Worm (Caenorhabditis elegans) whole organism, late embryonic: ENCODE data around the gene C16C4.1.

Source experiments
- F13H6.1 ChIP-seq: sonication (generic microtip); optimal IDR thresholded peaks from 2 replicates; lab custom pipeline; 2016; ENCODE audit warnings: missing genetic modification characterization, missing compliant biosample characterization
- ama-1 ChIP-seq: fragments of 150-350 bp; optimal IDR thresholded peaks from 2 replicates; lab custom pipeline; 2014
- ceh-24 ChIP-seq: sonication (generic microtip); optimal IDR thresholded peaks from 2 replicates; lab custom pipeline; 2016; ENCODE audit warnings: mild to moderate bottlenecking, missing genetic modification characterization, missing compliant biosample characterization
- ceh-31 ChIP-seq: sonication (generic microtip); optimal IDR thresholded peaks from 2 replicates; lab custom pipeline; 2016; ENCODE audit warnings: missing genetic modification characterization, missing compliant biosample characterization
- ceh-45 ChIP-seq: fragments of 200-800 bp; sonication (Bioruptor generic); IDR thresholded peaks from 2 replicates; pipeline ENCODE4 v1.3.6; 2022; ENCODE audit warnings: missing genetic modification reagents, missing genetic modification characterization, missing compliant biosample characterization
- lin-11 ChIP-seq: fragments of 200-800 bp; sonication (Bioruptor generic); optimal IDR thresholded peaks from 2 replicates; lab custom pipeline; 2018; ENCODE audit warnings: mild to moderate bottlenecking, missing genetic modification characterization, missing compliant biosample characterization
- nhr-11 ChIP-seq: fragments of 150-350 bp; optimal IDR thresholded peaks from 2 replicates; lab custom pipeline; 2014; ENCODE audit warnings: missing biosample characterization, missing genetic modification characterization
- npax-4 ChIP-seq: sonication (generic microtip); optimal IDR thresholded peaks from 2 replicates; lab custom pipeline; 2016; ENCODE audit warnings: missing genetic modification characterization, missing compliant biosample characterization
- sox-2 ChIP-seq: fragments of 200-800 bp; sonication (Bioruptor generic); IDR thresholded peaks from 2 replicates; pipeline ENCODE4 v1.3.6; 2022; ENCODE audit warnings: missing genetic modification reagents, missing genetic modification characterization, missing compliant biosample characterization
- tbx-7 ChIP-seq: sonication (generic microtip); optimal IDR thresholded peaks from 2 replicates; lab custom pipeline; 2016; ENCODE audit warnings: missing genotype, missing genetic modification characterization, missing compliant biosample characterization
- unc-55 ChIP-seq: sonication (generic microtip); optimal IDR thresholded peaks from 2 replicates; lab custom pipeline; 2017; ENCODE audit warnings: missing biosample characterization, missing genetic modification reagents, missing genetic modification characterization

DNA sequence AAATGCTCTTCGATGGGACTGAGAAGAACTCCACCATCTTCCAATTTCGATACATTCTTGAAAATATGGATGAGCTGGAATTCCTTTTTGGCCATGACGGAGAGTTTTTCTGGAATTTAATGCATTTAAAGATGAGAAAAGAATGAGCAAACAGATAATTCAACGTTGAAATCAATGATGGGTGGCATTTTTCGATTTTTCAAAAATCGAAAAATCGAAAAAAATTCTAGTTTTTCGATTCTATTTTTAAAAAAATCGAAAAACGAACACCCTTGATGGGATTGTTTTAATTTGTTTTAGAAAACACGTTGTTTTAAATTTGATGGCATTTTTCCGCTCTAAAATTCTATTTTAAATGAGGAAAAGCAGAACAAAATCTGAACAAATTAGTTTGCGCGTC, 18.7 kb downstream of the C16C4.1 start, which contains the start of gene math-31:
- no peak for TF ChIP-seq nhr-11 (tag; lab: Kevin White, UChicago)
- TF ChIP-seq F13H6.1, result no peak
- no peak for TF ChIP-seq ceh-31 (tag; lab: Kevin White, UChicago)
- TF ChIP-seq npax-4, result no peak
- TF ChIP-seq lin-11 (tag; lab: Kevin White, UChicago), result no peak
- no peak for TF ChIP-seq tbx-7 (tag; lab: Kevin White, UChicago)
- no peak for TF ChIP-seq unc-55 (GFP tag; lab: Kevin White, UChicago)
- TF ChIP-seq sox-2 (GFP tag; lab: Robert Waterston, UW), result no peak
- no peak for TF ChIP-seq ceh-24 (tag; lab: Kevin White, UChicago)
- no peak for TF ChIP-seq ama-1 (lab: Kevin White, UChicago)
- no peak for TF ChIP-seq ceh-45 (GFP tag; lab: Robert Waterston, UW)
